Fruit fly (Drosophila melanogaster): ENCODE results near the gene Reps.
A peak's percentile ranks its signal among the peaks of the same experiment; 100 is the strongest.

The Reps gene

dm6 chr2L:11106562-11106962, at the start of gene Reps:
Gene Reps, minus strand, starts transcription at chr2L:11106645.
- no peak for TF ChIP-seq Dll (optimal IDR thresholded peaks at IDR 0.05)
- no peak for TF ChIP-seq CG8478 (optimal IDR thresholded peaks at IDR 0.05)
- TF ChIP-seq psq (optimal IDR thresholded peaks at IDR 0.05) = no peak
- no peak for TF ChIP-seq usp (GFP tag; optimal IDR thresholded peaks at IDR 0.05)
- TF ChIP-seq pan (optimal IDR thresholded peaks at IDR 0.05) = no peak
- TF ChIP-seq EcR (GFP tag; optimal IDR thresholded peaks at IDR 0.05) = no peak

- TF ChIP-seq psq (optimal IDR thresholded peaks at IDR 0.05) (no peak), pan (optimal IDR thresholded peaks at IDR 0.05) (peak; percentile 46), EcR (GFP tag; optimal IDR thresholded peaks at IDR 0.05) (peak; percentile 89 to 96), Dll (optimal IDR thresholded peaks at IDR 0.05) (peak; percentile 97)
Observed at dm6 chr2L:11155166-11155958, 48.9 kb upstream of the Reps start, which contains the start of gene CG6287. Gene CG6287, minus strand, starts transcription at chr2L:11155721.

dm6 chr2L:11148969-11149368, 42.5 kb upstream of the Reps start, which contains the start of gene Gyc32E:
Gene Gyc32E, minus strand, starts transcription at chr2L:11149101.
- TF ChIP-seq Dll (optimal IDR thresholded peaks at IDR 0.05) = no peak

- TF ChIP-seq Dll (optimal IDR thresholded peaks at IDR 0.05) = no peak
- no peak for TF ChIP-seq usp (GFP tag; optimal IDR thresholded peaks at IDR 0.05)
- no peak for TF ChIP-seq pan (optimal IDR thresholded peaks at IDR 0.05)
- no peak for TF ChIP-seq EcR (GFP tag; optimal IDR thresholded peaks at IDR 0.05)
- TF ChIP-seq psq (optimal IDR thresholded peaks at IDR 0.05) = no peak
- TF ChIP-seq CG8478 (optimal IDR thresholded peaks at IDR 0.05) = no peak
Observed at dm6 chr2L:11145317-11145716, 38.9 kb upstream of the Reps start, which contains the start of gene CG31867. Gene CG31867, minus strand, starts transcription at chr2L:11145417.

dm6 chr2L:11136093-11136492, 29.6 kb upstream of the Reps start, which contains the start of gene hgo:
Gene hgo, plus strand, starts transcription at chr2L:11136393.
- no peak for TF ChIP-seq Dll (optimal IDR thresholded peaks at IDR 0.05)
- no peak for TF ChIP-seq psq (optimal IDR thresholded peaks at IDR 0.05)
- TF ChIP-seq usp (GFP tag; optimal IDR thresholded peaks at IDR 0.05) = no peak
- no peak for TF ChIP-seq EcR (GFP tag; optimal IDR thresholded peaks at IDR 0.05)
- TF ChIP-seq pan (optimal IDR thresholded peaks at IDR 0.05) = no peak
- no peak for TF ChIP-seq CG8478 (optimal IDR thresholded peaks at IDR 0.05)

- TF ChIP-seq psq (optimal IDR thresholded peaks at IDR 0.05) (no peak), usp (GFP tag; optimal IDR thresholded peaks at IDR 0.05) (no peak), EcR (GFP tag; optimal IDR thresholded peaks at IDR 0.05) (no peak), Dll (optimal IDR thresholded peaks at IDR 0.05) (no peak), pan (optimal IDR thresholded peaks at IDR 0.05) (no peak), CG8478 (optimal IDR thresholded peaks at IDR 0.05) (no peak)
Observed at dm6 chr2L:11130151-11131008, 23.9 kb upstream of the Reps start, which contains the start of the genes RfC38 and CG4751. Gene RfC38, minus strand, starts transcription at chr2L:11130645. Gene CG4751, plus strand, starts transcription at chr2L:11130737.

dm6 chr2L:11123499-11123898, 17.1 kb upstream of the Reps start, which contains the start of the genes Csl4 and Nup160:
Gene Csl4, minus strand, starts transcription at chr2L:11123567.
Gene Nup160, plus strand, starts transcription at chr2L:11123777.
- TF ChIP-seq psq (optimal IDR thresholded peaks at IDR 0.05) (no peak), EcR (GFP tag; optimal IDR thresholded peaks at IDR 0.05) (no peak), CG8478 (optimal IDR thresholded peaks at IDR 0.05) (no peak), usp (GFP tag; optimal IDR thresholded peaks at IDR 0.05) (no peak), Dll (optimal IDR thresholded peaks at IDR 0.05) (no peak), pan (optimal IDR thresholded peaks at IDR 0.05) (no peak)

- no peak for TF ChIP-seq psq (optimal IDR thresholded peaks at IDR 0.05)
- TF ChIP-seq CG8478 (optimal IDR thresholded peaks at IDR 0.05) = no peak
- no peak for TF ChIP-seq Dll (optimal IDR thresholded peaks at IDR 0.05)
- TF ChIP-seq pan (optimal IDR thresholded peaks at IDR 0.05) = no peak
- TF ChIP-seq usp (GFP tag; optimal IDR thresholded peaks at IDR 0.05) = no peak
- TF ChIP-seq EcR (GFP tag; optimal IDR thresholded peaks at IDR 0.05) = no peak
Observed at dm6 chr2L:11121614-11122013, 15.2 kb upstream of the Reps start, which contains the start of gene Dnaaf4. Gene Dnaaf4, minus strand, starts transcription at chr2L:11121714.

dm6 chr2L:11119966-11120517, 13.6 kb upstream of the Reps start, which contains the start of gene CG6230:
Gene CG6230, minus strand, starts transcription at chr2L:11120319.
- no peak for TF ChIP-seq psq (optimal IDR thresholded peaks at IDR 0.05)
- TF ChIP-seq Dll (optimal IDR thresholded peaks at IDR 0.05) = no peak
- no peak for TF ChIP-seq usp (GFP tag; optimal IDR thresholded peaks at IDR 0.05)
- no peak for TF ChIP-seq pan (optimal IDR thresholded peaks at IDR 0.05)
- no peak for TF ChIP-seq CG8478 (optimal IDR thresholded peaks at IDR 0.05)
- no peak for TF ChIP-seq EcR (GFP tag; optimal IDR thresholded peaks at IDR 0.05)

- TF ChIP-seq CG8478 (optimal IDR thresholded peaks at IDR 0.05) (no peak), psq (optimal IDR thresholded peaks at IDR 0.05) (no peak), pan (optimal IDR thresholded peaks at IDR 0.05) (no peak), Dll (optimal IDR thresholded peaks at IDR 0.05) (no peak), EcR (GFP tag; optimal IDR thresholded peaks at IDR 0.05) (no peak), usp (GFP tag; optimal IDR thresholded peaks at IDR 0.05) (no peak)
Observed at dm6 chr2L:11113714-11114113, 7.3 kb upstream of the Reps start, which contains the start of gene Gr32a. Gene Gr32a, plus strand, starts transcription at chr2L:11114014.

dm6 chr2L:11113011-11113528, 6.6 kb upstream of the Reps start, which contains the start of gene Idua:
Gene Idua, minus strand, starts transcription at chr2L:11113061.
- TF ChIP-seq Dll (optimal IDR thresholded peaks at IDR 0.05) (no peak), EcR (GFP tag; optimal IDR thresholded peaks at IDR 0.05) (no peak), pan (optimal IDR thresholded peaks at IDR 0.05) (no peak), usp (GFP tag; optimal IDR thresholded peaks at IDR 0.05) (no peak), psq (optimal IDR thresholded peaks at IDR 0.05) (no peak), CG8478 (optimal IDR thresholded peaks at IDR 0.05) (no peak)

Data from whole organism.